Worm (Caenorhabditis elegans): Measurements from ENCODE around the gene ZC443.1.
A peak's percentile ranks its signal among the peaks of the same experiment; 100 is the strongest.

Gene ZC443.1

DNA sequence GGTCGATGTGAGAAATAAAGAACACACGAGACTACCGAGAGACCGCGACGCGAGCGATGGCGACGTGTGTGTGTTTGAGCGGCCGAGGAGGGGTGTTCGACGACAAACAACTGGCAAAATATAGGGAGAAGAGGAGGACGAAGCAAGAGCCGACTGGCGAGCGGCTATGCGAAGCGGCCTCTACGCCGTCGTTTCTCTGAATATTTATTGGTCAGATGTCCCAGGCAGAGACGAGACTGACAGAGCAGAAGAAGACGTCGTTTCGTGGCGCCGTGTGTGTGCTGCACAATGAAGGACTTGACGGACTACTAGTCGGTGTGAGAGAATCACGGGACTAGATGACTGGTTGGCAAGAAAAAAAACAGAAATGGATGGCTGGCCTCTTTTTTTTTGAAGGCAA lies 9.3 kb upstream of the ZC443.1 start (continued):
- TF ChIP-seq unc-62 (GFP tag; optimal IDR thresholded peaks at IDR 0.05) (no peak), mab-9 (GFP tag; IDR thresholded peaks at IDR 0.05) (no peak), ama-1 (optimal IDR thresholded peaks at IDR 0.05) (no peak), dsc-1 (tag; optimal IDR thresholded peaks at IDR 0.05) (peak; percentile 8), ceh-82 (tag; optimal IDR thresholded peaks at IDR 0.05) (peak in 1 of 3 experiments; percentile 52), fkh-10 (GFP tag; optimal IDR thresholded peaks at IDR 0.05) (peak; percentile 42), elt-3 (tag; optimal IDR thresholded peaks at IDR 0.05) (no peak), grh-1 (GFP tag; IDR thresholded peaks at IDR 0.05) (no peak), lir-3 (tag; optimal IDR thresholded peaks at IDR 0.05; ENCODE audit: poor library complexity) (peak; percentile 53), mef-2 (tag; optimal IDR thresholded peaks at IDR 0.05) (no peak), nhr-11 (tag; optimal IDR thresholded peaks at IDR 0.05) (no peak), nhr-85 (tag) (no peak), mep-1 (tag; optimal IDR thresholded peaks at IDR 0.05) (no peak), nhr-84 (tag; optimal IDR thresholded peaks at IDR 0.05) (no peak), Y116A8C.19 (tag; optimal IDR thresholded peaks at IDR 0.05; ENCODE audit: borderline replicate concordance) (no peak), fkh-4 (tag; optimal IDR thresholded peaks at IDR 0.05; ENCODE audit: borderline replicate concordance) (no peak), C04F5.9 (tag; optimal IDR thresholded peaks at IDR 0.05) (no peak), sox-4 (tag; optimal IDR thresholded peaks at IDR 0.05) (no peak), fkh-8 (tag; optimal IDR thresholded peaks at IDR 0.05) (peak; percentile 88), ceh-90 (tag; optimal IDR thresholded peaks at IDR 0.05) (no peak), unc-86 (tag; optimal IDR thresholded peaks at IDR 0.05) (peak; percentile 34), mdl-1 (tag; optimal IDR thresholded peaks at IDR 0.05) (no peak), pax-3 (tag; optimal IDR thresholded peaks at IDR 0.05) (peak; percentile 78), pqm-1 (tag; optimal IDR thresholded peaks at IDR 0.05) (no peak), C16A3.4 (tag; optimal IDR thresholded peaks at IDR 0.05) (no peak), aha-1 (tag; optimal IDR thresholded peaks at IDR 0.05) (no peak), lin-14 (GFP tag; optimal IDR thresholded peaks at IDR 0.05) (peak; percentile 81), hlh-17 (GFP tag; optimal IDR thresholded peaks at IDR 0.05; ENCODE audit: borderline replicate concordance) (no peak), unc-130 (tag; optimal IDR thresholded peaks at IDR 0.05) (no peak), efl-1 (optimal IDR thresholded peaks at IDR 0.05) (no peak), efl-1 (GFP tag; optimal IDR thresholded peaks at IDR 0.05 in 1 of 2) (peak in 1 of 2 experiments; percentile 64), lin-13 (GFP tag; optimal IDR thresholded peaks at IDR 0.05) (no peak), nhr-90 (tag; optimal IDR thresholded peaks at IDR 0.05; ENCODE audit: poor library complexity) (no peak), rnt-1 (tag; optimal IDR thresholded peaks at IDR 0.05) (no peak), sptf-1 (tag; optimal IDR thresholded peaks at IDR 0.05) (no peak), lsy-2 (tag; optimal IDR thresholded peaks at IDR 0.05) (peak in 1 of 2 experiments; percentile 36)

ce11 chrV:12818486-12818885 lies 8.6 kb upstream of the ZC443.1 start:
- TF ChIP-seq ztf-4 (tag; optimal IDR thresholded peaks at IDR 0.05) (no peak), C16A3.4 (tag; optimal IDR thresholded peaks at IDR 0.05) (no peak), C04F5.9 (tag; optimal IDR thresholded peaks at IDR 0.05) (no peak), mdl-1 (tag; optimal IDR thresholded peaks at IDR 0.05) (no peak), nhr-12 (tag; optimal IDR thresholded peaks at IDR 0.05) (no peak), ceh-82 (tag; optimal IDR thresholded peaks at IDR 0.05) (no peak), dpl-1 (GFP tag; optimal IDR thresholded peaks at IDR 0.05) (no peak), nhr-47 (tag; optimal IDR thresholded peaks at IDR 0.05) (no peak), tbx-2 (tag; optimal IDR thresholded peaks at IDR 0.05) (no peak), lin-13 (GFP tag; optimal IDR thresholded peaks at IDR 0.05) (no peak), sptf-1 (tag; optimal IDR thresholded peaks at IDR 0.05) (no peak), isw-1 (GFP tag; IDR thresholded peaks at IDR 0.05) (no peak)

DNA sequence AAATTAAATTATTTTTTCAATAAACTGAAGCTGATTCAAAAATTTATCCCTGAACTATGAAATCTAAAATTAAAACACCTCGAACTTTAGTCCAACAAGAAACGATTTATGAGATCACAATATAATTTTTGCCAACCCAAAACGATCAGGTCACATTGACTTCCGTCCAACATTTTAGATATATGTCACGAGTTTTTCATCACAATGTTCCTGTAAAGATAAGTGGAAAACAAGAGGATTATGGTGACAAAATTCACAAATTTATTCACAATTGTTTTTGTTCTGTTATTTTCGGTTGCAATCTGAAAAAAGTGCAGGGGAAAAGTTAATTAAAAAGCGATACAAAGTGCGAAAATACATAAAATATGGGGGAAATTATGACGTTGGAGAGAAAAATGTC lies 6.8 kb upstream of the ZC443.1 start:
- TF ChIP-seq blmp-1 (tag; optimal IDR thresholded peaks at IDR 0.05) (peak; percentile 27), fkh-8 (tag; optimal IDR thresholded peaks at IDR 0.05) (no peak), pqm-1 (tag; optimal IDR thresholded peaks at IDR 0.05) (no peak)
